Fruit fly (Drosophila melanogaster) whole organism, embryonic: ENCODE data around the gene Helz.

ENCODE experiments used
- Ada2b ChIP-seq: fragments of 200-800 bp; sonication (Bioruptor generic); IDR thresholded peaks from 2 replicates; pipeline ENCODE4 v1.3.6; 2022; ENCODE audit warnings: missing biosample characterization, missing genetic modification characterization
- B-H1 ChIP-seq: fragments of 200-800 bp; sonication (Bioruptor generic); IDR thresholded peaks from 3 replicates; pipeline ENCODE4 v1.3.6; 2022; ENCODE audit warnings: missing biosample characterization, missing genetic modification characterization
- Bdp1 ChIP-seq: fragments of 200-800 bp; sonication (Bioruptor generic); optimal IDR thresholded peaks from 3 replicates; lab custom pipeline; 2016; ENCODE audit warnings: missing biosample characterization, missing genetic modification characterization
- CG11723 ChIP-seq: fragments of 200-800 bp; sonication (Bioruptor generic); optimal IDR thresholded peaks from 2 replicates; lab custom pipeline; 2017; ENCODE audit warnings: missing biosample characterization, mild to moderate bottlenecking, missing genetic modification characterization
- CG1233 ChIP-seq: fragments of 200-800 bp; sonication (Bioruptor generic); optimal IDR thresholded peaks from 4 replicates; lab custom pipeline; 2018; ENCODE audit warnings: missing biosample characterization, mild to moderate bottlenecking, missing genetic modification characterization
- CG12942 ChIP-seq: fragments of 200-800 bp; sonication (Bioruptor generic); optimal IDR thresholded peaks from 3 replicates; lab custom pipeline; 2016; ENCODE audit warnings: missing biosample characterization, missing genetic modification characterization
- CG13894 ChIP-seq: fragments of 200-800 bp; sonication (Bioruptor generic); optimal IDR thresholded peaks from 3 replicates; lab custom pipeline; 2018; ENCODE audit warnings: missing biosample characterization, mild to moderate bottlenecking, missing genetic modification characterization, moderate library complexity
- CG14050 ChIP-seq: fragments of 200-800 bp; sonication (Bioruptor generic); IDR thresholded peaks from 3 replicates; pipeline ENCODE4 v1.3.6; 2022; ENCODE audit warnings: missing biosample characterization, missing genetic modification characterization
- CG14667 ChIP-seq: fragments of 200-800 bp; sonication (Bioruptor generic); IDR thresholded peaks from 2 replicates; pipeline ENCODE4 v1.3.6; 2022; ENCODE audit warnings: missing biosample characterization, missing genetic modification characterization
- CG15269 ChIP-seq: fragments of 200-800 bp; sonication (Bioruptor generic); optimal IDR thresholded peaks from 2 replicates; lab custom pipeline; 2018; ENCODE audit warnings: missing biosample characterization, mild to moderate bottlenecking, missing genetic modification characterization, moderate library complexity
- CG15601 ChIP-seq: fragments of 200-800 bp; sonication (Bioruptor generic); optimal IDR thresholded peaks from 3 replicates; lab custom pipeline; 2019; ENCODE audit warnings: missing biosample characterization, mild to moderate bottlenecking, missing genetic modification characterization, moderate library complexity
- CG18011 ChIP-seq: fragments of 200-800 bp; sonication (Bioruptor generic); optimal IDR thresholded peaks from 2 replicates; lab custom pipeline; 2017; ENCODE audit warnings: missing biosample characterization, missing genetic modification characterization, mild to moderate bottlenecking, moderate library complexity, missing genotype
- CG2202 ChIP-seq: fragments of 200-800 bp; sonication (Bioruptor generic); optimal IDR thresholded peaks from 2 replicates; lab custom pipeline; 2018; ENCODE audit warnings: missing biosample characterization, mild to moderate bottlenecking, missing genetic modification characterization
- CG34224 ChIP-seq: fragments of 200-800 bp; sonication (Bioruptor generic); IDR thresholded peaks from 3 replicates; pipeline ENCODE4 v1.3.6; 2022; ENCODE audit warnings: missing biosample characterization, missing genetic modification characterization; ENCODE audit not compliant: partially characterized antibody
- CG6175 ChIP-seq: fragments of 200-800 bp; sonication (Bioruptor generic); IDR thresholded peaks from 3 replicates; pipeline ENCODE4 v1.3.6; 2022; ENCODE audit warnings: missing biosample characterization, missing genetic modification characterization
- CG6854 ChIP-seq: fragments of 200-800 bp; sonication (Bioruptor generic); optimal IDR thresholded peaks from 3 replicates; lab custom pipeline; 2017; ENCODE audit warnings: missing biosample characterization, mild to moderate bottlenecking, missing genetic modification characterization
- CG7357 ChIP-seq: fragments of 200-800 bp; sonication (Bioruptor generic); IDR thresholded peaks from 3 replicates; pipeline ENCODE4 v1.3.6; 2022; ENCODE audit warnings: missing biosample characterization, missing genetic modification characterization
- CG8924 ChIP-seq: fragments of 200-800 bp; optimal IDR thresholded peaks from 3 replicates; lab custom pipeline; 2019; ENCODE audit warnings: missing biosample characterization, mild to moderate bottlenecking, missing genetic modification characterization, moderate library complexity
- CG9797 ChIP-seq: fragments of 200-800 bp; sonication (Bioruptor generic); optimal IDR thresholded peaks from 3 replicates; lab custom pipeline; 2018; ENCODE audit warnings: missing biosample characterization, mild to moderate bottlenecking, missing genetic modification characterization
- Camta ChIP-seq: fragments of 200-800 bp; sonication (Bioruptor generic); optimal IDR thresholded peaks from 2 replicates; lab custom pipeline; 2016; ENCODE audit warnings: missing biosample characterization, missing genetic modification characterization
- Elba2 ChIP-seq: fragments of 200-800 bp; sonication (Bioruptor generic); optimal IDR thresholded peaks from 3 replicates; lab custom pipeline; 2016; ENCODE audit warnings: missing biosample characterization, missing genetic modification characterization
- Gug ChIP-seq: fragments of 200-800 bp; sonication (Bioruptor generic); IDR thresholded peaks from 4 replicates; pipeline ENCODE4 v1.3.6; 2022; ENCODE audit warnings: missing biosample characterization, missing genetic modification characterization
- Hr51 ChIP-seq, 2 experiments: fragments of 200-800 bp; sonication (Bioruptor generic); optimal IDR thresholded peaks; 2 replicates in 1 of 2; 3 replicates in 1 of 2; lab custom pipeline; 2016 to 2018; ENCODE audit warnings: missing biosample characterization in 2 of 2, missing genetic modification characterization in 2 of 2, mild to moderate bottlenecking in 1 of 2, moderate library complexity in 1 of 2
- Meics ChIP-seq: fragments of 200-800 bp; sonication (Bioruptor generic); optimal IDR thresholded peaks from 2 replicates; lab custom pipeline; 2017; ENCODE audit warnings: missing biosample characterization, mild to moderate bottlenecking, missing genetic modification characterization
- Myb ChIP-seq: fragments of 200-800 bp; sonication (Bioruptor generic); optimal IDR thresholded peaks from 2 replicates; lab custom pipeline; 2016; ENCODE audit warnings: missing biosample characterization, missing genetic modification characterization
- NFAT ChIP-seq: fragments of 200-800 bp; sonication (Bioruptor generic); IDR thresholded peaks from 2 replicates; pipeline ENCODE4 v1.3.6; 2022; ENCODE audit warnings: missing biosample characterization, missing genetic modification characterization
- Oli ChIP-seq: fragments of 200-800 bp; sonication (Bioruptor generic); optimal IDR thresholded peaks from 2 replicates; lab custom pipeline; 2018; ENCODE audit warnings: missing biosample characterization, mild to moderate bottlenecking, missing genetic modification characterization, moderate library complexity
- Scr ChIP-seq: fragments of 200-800 bp; sonication (Bioruptor generic); IDR thresholded peaks from 2 replicates; pipeline ENCODE4 v1.3.6; 2022; ENCODE audit warnings: missing biosample characterization, missing genetic modification characterization; ENCODE audit not compliant: partially characterized antibody
- Sox100B ChIP-seq: fragments of 200-800 bp; sonication (Bioruptor generic); optimal IDR thresholded peaks from 3 replicates; lab custom pipeline; 2018; ENCODE audit warnings: missing biosample characterization, mild to moderate bottlenecking, missing genetic modification characterization
- caup ChIP-seq: fragments of 200-800 bp; sonication (Bioruptor generic); optimal IDR thresholded peaks from 3 replicates; lab custom pipeline; 2017; ENCODE audit warnings: missing biosample characterization, mild to moderate bottlenecking, missing genetic modification characterization, moderate library complexity; ENCODE audit not compliant: severe bottlenecking
- chm ChIP-seq: fragments of 200-800 bp; sonication (Bioruptor generic); IDR thresholded peaks from 2 replicates; pipeline ENCODE4 v1.3.6; 2022; ENCODE audit warnings: missing biosample characterization, missing genetic modification characterization
- corto ChIP-seq: fragments of 200-800 bp; sonication (Bioruptor generic); optimal IDR thresholded peaks from 2 replicates; lab custom pipeline; 2016; ENCODE audit warnings: missing biosample characterization, mild to moderate bottlenecking, missing genetic modification characterization, moderate library complexity
- fu2 ChIP-seq: fragments of 200-800 bp; sonication (Bioruptor generic); optimal IDR thresholded peaks from 2 replicates; lab custom pipeline; 2016; ENCODE audit warnings: missing biosample characterization, missing genetic modification characterization
- grau ChIP-seq: fragments of 200-800 bp; optimal IDR thresholded peaks from 3 replicates; lab custom pipeline; 2019; ENCODE audit warnings: missing biosample characterization, mild to moderate bottlenecking, missing genetic modification characterization, moderate library complexity
- gro ChIP-seq: fragments of 200-800 bp; sonication (Bioruptor generic); optimal IDR thresholded peaks from 2 replicates; lab custom pipeline; 2016; ENCODE audit warnings: missing biosample characterization, missing genetic modification characterization
- ham ChIP-seq: fragments of 200-800 bp; sonication (Bioruptor generic); IDR thresholded peaks from 2 replicates; pipeline ENCODE4 v1.3.6; 2022; ENCODE audit warnings: missing biosample characterization, missing genetic modification characterization
- ind ChIP-seq: fragments of 200-800 bp; sonication (Bioruptor generic); optimal IDR thresholded peaks from 3 replicates; lab custom pipeline; 2016; ENCODE audit warnings: missing biosample characterization, missing genetic modification characterization
- lbe ChIP-seq: fragments of 200-800 bp; sonication (Bioruptor generic); optimal IDR thresholded peaks from 2 replicates; lab custom pipeline; 2016; ENCODE audit warnings: missing biosample characterization, mild to moderate bottlenecking, missing genetic modification characterization
- lmd ChIP-seq: fragments of 200-800 bp; sonication (Bioruptor generic); IDR thresholded peaks from 2 replicates; pipeline ENCODE4 v1.3.6; 2022; ENCODE audit warnings: missing biosample characterization, missing genetic modification characterization
- maf-S ChIP-seq: fragments of 200-800 bp; sonication (Bioruptor generic); optimal IDR thresholded peaks from 2 replicates; lab custom pipeline; 2016; ENCODE audit warnings: missing biosample characterization, missing genetic modification characterization
- mam ChIP-seq: fragments of 200-800 bp; sonication (Bioruptor generic); optimal IDR thresholded peaks from 3 replicates; lab custom pipeline; 2016; ENCODE audit warnings: missing biosample characterization, missing genetic modification characterization
- pan ChIP-seq, 4 experiments: fragments of >200 bp in 3 of 4; fragments of 200-800 bp in 1 of 4; sonication (Bioruptor generic) in 1 of 4; optimal IDR thresholded peaks in 3 of 4; IDR thresholded peaks in 1 of 4; 2 replicates each; pipeline versions ENCODE4 v1.3.6 to Lab custom; 2017 to 2022; ENCODE audit warnings: missing biosample characterization in 2 of 4, missing genetic modification characterization in 2 of 4, mixed read lengths in 1 of 4
- peb ChIP-seq: fragments of 200-800 bp; sonication (Bioruptor generic); IDR thresholded peaks from 2 replicates; pipeline ENCODE4 v1.3.6; 2022; ENCODE audit warnings: missing biosample characterization, missing genetic modification characterization
- phol ChIP-seq: fragments of 200-800 bp; sonication (Bioruptor generic); optimal IDR thresholded peaks from 3 replicates; lab custom pipeline; 2018; ENCODE audit warnings: missing biosample characterization, mild to moderate bottlenecking, missing genetic modification characterization, moderate library complexity
- pita ChIP-seq: fragments of 200-800 bp; sonication (Bioruptor generic); optimal IDR thresholded peaks from 2 replicates; lab custom pipeline; 2017; ENCODE audit warnings: missing biosample characterization, mild to moderate bottlenecking, missing genetic modification characterization
- rib ChIP-seq: fragments of 200-800 bp; sonication (Bioruptor generic); IDR thresholded peaks from 2 replicates; pipeline ENCODE4 v1.3.6; 2022; ENCODE audit warnings: missing biosample characterization, missing genetic modification characterization
- shn ChIP-seq: fragments of 200-800 bp; sonication (Bioruptor generic); optimal IDR thresholded peaks from 3 replicates; lab custom pipeline; 2016; ENCODE audit warnings: missing biosample characterization, missing genetic modification characterization
- sna ChIP-seq: fragments of 200-800 bp; sonication (Bioruptor generic); IDR thresholded peaks from 2 replicates; pipeline ENCODE4 v1.3.6; 2022; ENCODE audit warnings: missing biosample characterization, missing genetic modification characterization; ENCODE audit not compliant: partially characterized antibody

Helz gene

DNA sequence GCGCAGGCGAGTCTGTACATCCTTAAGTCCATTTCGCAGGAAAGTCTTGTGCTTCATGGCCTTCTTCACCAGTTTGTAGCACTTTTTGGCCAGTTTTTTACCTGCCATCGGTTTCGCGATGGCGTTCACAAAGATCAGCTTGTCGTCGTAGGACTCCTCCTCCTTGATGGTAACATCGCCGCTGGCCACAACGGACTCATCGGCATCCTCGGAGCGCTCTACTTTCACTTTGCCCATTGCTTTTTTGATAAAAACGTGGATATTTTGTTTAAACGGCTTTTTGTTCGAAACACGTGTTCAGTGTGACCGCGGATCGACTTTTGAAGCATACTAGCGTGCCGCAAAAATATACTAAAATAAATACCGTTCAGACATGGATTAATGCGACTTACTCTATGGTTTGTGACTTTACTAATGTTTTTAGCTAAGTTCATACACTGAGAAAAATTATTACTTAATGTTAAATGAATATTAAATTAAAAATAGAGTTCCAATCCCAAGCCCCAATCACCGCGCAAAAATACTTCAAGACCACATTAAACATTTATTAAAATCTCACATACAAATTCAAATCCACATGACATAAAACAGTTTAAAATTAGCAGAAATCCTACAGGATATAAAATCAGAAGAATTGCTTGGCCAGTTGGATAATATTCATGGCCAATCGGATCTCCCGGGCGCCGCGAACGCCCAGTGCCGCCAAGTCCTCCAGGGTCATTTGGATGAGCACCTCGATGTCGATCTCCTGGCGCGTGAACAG lies 12.3 kb downstream of the Helz start, which contains the start of gene NHP2 (continued):
- TF ChIP-seq NFAT (GFP tag; lab: Robert Waterston, UW) (peak; percentile 76; the same call in 1 of the 2 replicates), mam (peak; percentile 65), lbe (GFP tag; lab: Kevin White, UChicago) (peak; percentile 81), caup (peak; percentile 87), CG11723 (no peak), Hr51 (GFP tag; optimal IDR thresholded peaks at IDR 0.05; lab: Kevin White, UChicago) (peak in 1 of 2 experiments; percentile 71), B-H1 (GFP tag; lab: Robert Waterston, UW) (peak; percentile 72), pan (optimal IDR thresholded peaks at IDR 0.05; lab: Kevin White, UChicago) (no peak), pan (GFP tag; optimal IDR thresholded peaks at IDR 0.05 in 1 of 2, IDR thresholded peaks at IDR 0.05 in 1 of 2) (peak in 1 of 2 experiments; percentile 89), Ada2b (GFP tag; lab: Robert Waterston, UW) (peak; percentile 63), rib (GFP tag; lab: Robert Waterston, UW) (peak; percentile 60; the same call in 1 of the 2 replicates), gro (GFP tag; lab: Kevin White, UChicago) (peak; percentile 68), Meics (GFP tag; lab: Kevin White, UChicago) (peak; percentile 89), Elba2 (peak; percentile 85), chm (GFP tag; lab: Robert Waterston, UW) (peak; percentile 79), Oli (peak; percentile 74), ind (peak; percentile 81), corto (GFP tag; lab: Kevin White, UChicago) (peak; percentile 25), CG14667 (GFP tag; lab: Robert Waterston, UW) (no peak; the same call in 1 of the 2 replicates), Camta (peak; percentile 8), CG15601 (tag; lab: Kevin White, UChicago) (peak; percentile 68), CG7357 (GFP tag; lab: Robert Waterston, UW) (peak; percentile 46; the same call in 1 of the 3 replicates), ham (GFP tag; lab: Robert Waterston, UW) (no peak), CG34224 (GFP tag; lab: Robert Waterston, UW) (0 out of 3 replicates have a peak, but pooled peaks have one; percentile 24), CG12942 (peak; percentile 67), Scr (GFP tag; lab: Robert Waterston, UW) (peak; percentile 48), CG6175 (peak; percentile 66), pita (peak; percentile 79), CG1233 (GFP tag; lab: Kevin White, UChicago) (peak; percentile 81), shn (GFP tag; lab: Kevin White, UChicago) (peak; percentile 40), CG9797 (peak; percentile 93), maf-S (GFP tag; lab: Kevin White, UChicago) (peak; percentile 52), CG8924 (tag; lab: Kevin White, UChicago) (peak; percentile 83), Sox100B (GFP tag; lab: Kevin White, UChicago) (no peak), phol (tag; lab: Kevin White, UChicago) (peak; percentile 87), CG2202 (tag; lab: Kevin White, UChicago) (peak; percentile 70), fu2 (GFP tag; lab: Kevin White, UChicago) (peak; percentile 18), CG13894 (no peak), CG18011 (GFP tag; lab: Kevin White, UChicago) (peak; percentile 49), grau (tag; lab: Kevin White, UChicago) (peak; percentile 82), sna (no peak), Myb (GFP tag; lab: Kevin White, UChicago) (peak; percentile 73), Gug (GFP tag; lab: Robert Waterston, UW) (peak; percentile 63; the same call in 3 of the 4 replicates), CG15269 (tag; lab: Kevin White, UChicago) (no peak), lmd (GFP tag; lab: Robert Waterston, UW) (peak; percentile 80), CG14050 (peak; percentile 76), CG6854 (GFP tag; lab: Kevin White, UChicago) (peak; percentile 70), Bdp1 (peak; percentile 53), peb (GFP tag; lab: Robert Waterston, UW) (peak; percentile 56; the same call in 1 of the 2 replicates)
